Worm (Caenorhabditis elegans): ENCODE results near the gene elks-1.

elks-1 gene

DNA sequence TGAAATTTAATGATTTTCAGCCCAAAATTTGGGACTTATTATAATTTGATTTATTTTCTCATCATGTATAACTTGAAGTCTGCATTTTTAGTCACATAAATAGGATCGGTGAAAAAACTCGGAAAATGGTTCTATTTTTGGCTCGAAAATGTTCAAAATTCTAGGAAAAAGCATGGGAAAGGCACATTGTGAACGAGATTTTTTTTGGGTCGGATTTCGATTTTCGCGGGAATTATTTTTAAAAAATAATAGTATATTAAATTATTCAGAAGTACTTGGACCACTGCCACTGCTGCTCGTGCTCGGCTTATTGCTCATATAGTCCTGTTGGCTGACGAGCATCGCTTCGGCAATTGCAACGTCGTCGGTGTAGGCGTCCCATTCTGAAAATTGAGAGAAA is 23.5 kb upstream of the elks-1 start (continued):
- TF ChIP-seq ceh-44 (GFP tag; IDR thresholded peaks at IDR 0.05), result no peak
- no peak for TF ChIP-seq hlh-30 (tag; optimal IDR thresholded peaks at IDR 0.05; ENCODE audit: insufficient read depth)

DNA sequence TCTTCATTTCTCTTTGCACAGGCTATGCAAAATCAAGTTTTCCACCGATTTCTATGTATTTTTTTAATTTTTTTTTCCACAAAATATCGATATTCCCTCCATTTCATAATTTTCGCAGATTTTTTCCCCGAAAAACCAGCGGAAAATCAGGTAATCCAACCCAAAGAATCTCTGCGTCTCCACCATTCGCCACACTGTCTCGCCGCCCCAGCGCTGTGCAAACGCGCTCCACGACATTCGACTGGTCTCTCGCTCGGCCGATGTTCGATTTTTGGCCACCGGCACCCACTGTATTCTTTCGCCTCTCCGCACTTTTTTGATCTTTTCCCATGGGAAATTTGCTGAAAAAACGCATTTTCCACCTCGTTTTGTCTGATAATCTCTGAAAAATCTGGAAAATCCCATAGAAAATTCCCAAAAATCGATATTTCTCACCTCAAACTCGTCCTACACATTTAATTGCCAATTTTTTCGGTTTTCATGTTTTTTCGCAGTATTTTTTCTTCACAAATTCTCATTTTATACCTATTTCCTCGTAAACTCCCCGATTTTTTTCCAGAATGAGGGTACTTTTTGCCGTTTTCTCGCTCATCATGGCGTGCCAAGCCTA is 18.9 kb upstream of the elks-1 start, which contains the start of gene vha-19:
TSS of gene vha-19 (plus strand) at position 560 of the 610 bp plus-strand sequence.
- TF ChIP-seq mep-1 (tag; optimal IDR thresholded peaks at IDR 0.05), result peak; percentile 35
- no peak for TF ChIP-seq duxl-1 (tag; optimal IDR thresholded peaks at IDR 0.05; ENCODE audit: poor library complexity)
- no peak for TF ChIP-seq Y5F2A.4 (GFP tag; optimal IDR thresholded peaks at IDR 0.05)
- TF ChIP-seq nhr-77 (tag; optimal IDR thresholded peaks at IDR 0.05), result peak; percentile 13
- peak; percentile 48 for TF ChIP-seq aha-1 (tag)
- TF ChIP-seq nhr-28 (tag; optimal IDR thresholded peaks at IDR 0.05), result peak; percentile 24
- peak; percentile 65 for TF ChIP-seq hlh-11 (tag; optimal IDR thresholded peaks at IDR 0.05)
- peak; percentile 49 for TF ChIP-seq pqm-1 (tag; optimal IDR thresholded peaks at IDR 0.05)
- TF ChIP-seq dpl-1 (GFP tag; optimal IDR thresholded peaks at IDR 0.05), result peak; percentile 23
- peak in 1 of 2 experiments; percentile 37 for TF ChIP-seq lsy-2 (tag; optimal IDR thresholded peaks at IDR 0.05)
- TF ChIP-seq ceh-20 (GFP tag; IDR thresholded peaks at IDR 0.05), result no peak
- no peak for TF ChIP-seq egl-27 (tag; optimal IDR thresholded peaks at IDR 0.05)
- peak; percentile 56 for TF ChIP-seq mes-2 (tag; optimal IDR thresholded peaks at IDR 0.05; ENCODE audit: poor library complexity, severe bottlenecking)

DNA sequence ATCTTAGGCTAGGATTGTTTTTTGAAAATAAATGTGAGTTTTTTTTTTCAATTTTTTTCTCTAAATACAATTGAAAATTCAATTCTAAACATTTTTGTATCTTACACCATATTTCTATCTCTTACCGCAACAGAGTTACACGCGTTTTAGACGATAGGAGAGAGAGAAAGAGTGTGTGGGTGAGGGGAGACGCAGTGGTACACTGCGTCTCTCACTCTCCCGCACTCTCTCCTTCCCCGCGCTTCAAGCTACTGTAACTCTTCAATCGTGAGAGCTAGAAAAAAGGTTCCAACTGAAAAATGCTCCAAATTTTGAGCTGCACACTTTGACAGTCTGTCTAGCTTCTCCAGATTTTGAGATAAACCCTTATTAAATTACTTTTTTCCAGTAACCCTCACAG is 14.0 kb upstream of the elks-1 start:
- TF ChIP-seq tag-97 (GFP tag; IDR thresholded peaks at IDR 0.05), result no peak
- no peak for TF ChIP-seq ztf-7 (tag; optimal IDR thresholded peaks at IDR 0.05)
- no peak for TF ChIP-seq hmg-1.1 (GFP tag; IDR thresholded peaks at IDR 0.05)
- TF ChIP-seq jun-1 (tag; optimal IDR thresholded peaks at IDR 0.05), result no peak
- no peak for TF ChIP-seq dmd-9 (GFP tag; IDR thresholded peaks at IDR 0.05)
- no peak for TF ChIP-seq Y75B8A.6 (GFP tag; IDR thresholded peaks at IDR 0.05)
- TF ChIP-seq daf-8 (GFP tag; IDR thresholded peaks at IDR 0.05), result no peak
- TF ChIP-seq F26F4.8 (GFP tag; conservative IDR thresholded peaks at IDR 0.05), result no peak
- TF ChIP-seq attf-4 (tag; optimal IDR thresholded peaks at IDR 0.05), result no peak
- TF ChIP-seq pha-4 (GFP tag; IDR thresholded peaks at IDR 0.05), result no peak
- no peak for TF ChIP-seq pha-4 (tag; optimal IDR thresholded peaks at IDR 0.05)
- no peak for TF ChIP-seq mep-1 (tag; optimal IDR thresholded peaks at IDR 0.05)
- TF ChIP-seq lin-29 (GFP tag; IDR thresholded peaks at IDR 0.05), result no peak
- no peak for TF ChIP-seq dve-1 (tag; optimal IDR thresholded peaks at IDR 0.05; ENCODE audit: insufficient read depth)

DNA sequence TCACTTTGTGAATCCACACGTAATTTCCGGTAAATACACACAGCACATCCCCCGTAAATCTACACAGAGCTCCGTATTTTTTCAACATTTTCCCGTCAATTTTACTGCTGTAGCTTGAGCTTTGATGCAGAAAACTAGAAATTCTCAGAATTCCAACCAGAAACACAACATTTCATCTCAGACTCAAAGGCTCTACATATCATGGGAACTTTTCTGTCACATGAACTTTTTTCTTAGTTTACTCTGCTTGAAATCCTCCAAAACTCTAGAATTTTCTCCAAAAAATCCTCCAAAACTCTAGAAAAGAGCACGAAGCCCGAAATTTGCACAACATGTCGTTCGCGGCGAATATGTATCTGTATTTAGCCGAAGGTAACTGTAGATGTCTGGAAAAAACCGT is 13.4 kb upstream of the elks-1 start, which contains the start of gene Y55H10A.2:
TSS of gene Y55H10A.2 (plus strand) at position 301 of the 400 bp plus-strand sequence.
- TF ChIP-seq unc-39 (tag; optimal IDR thresholded peaks at IDR 0.05) (no peak), zip-2 (tag; optimal IDR thresholded peaks at IDR 0.05) (no peak), nhr-10 (tag; optimal IDR thresholded peaks at IDR 0.05) (no peak), ces-1 (GFP tag; optimal IDR thresholded peaks at IDR 0.05) (no peak), dpl-1 (GFP tag; optimal IDR thresholded peaks at IDR 0.05) (no peak), ZK546.5 (tag; optimal IDR thresholded peaks at IDR 0.05) (no peak), aha-1 (tag) (peak; percentile 69), egl-43 (GFP tag; IDR thresholded peaks at IDR 0.05) (no peak), nhr-76 (tag; optimal IDR thresholded peaks at IDR 0.05) (no peak)

DNA sequence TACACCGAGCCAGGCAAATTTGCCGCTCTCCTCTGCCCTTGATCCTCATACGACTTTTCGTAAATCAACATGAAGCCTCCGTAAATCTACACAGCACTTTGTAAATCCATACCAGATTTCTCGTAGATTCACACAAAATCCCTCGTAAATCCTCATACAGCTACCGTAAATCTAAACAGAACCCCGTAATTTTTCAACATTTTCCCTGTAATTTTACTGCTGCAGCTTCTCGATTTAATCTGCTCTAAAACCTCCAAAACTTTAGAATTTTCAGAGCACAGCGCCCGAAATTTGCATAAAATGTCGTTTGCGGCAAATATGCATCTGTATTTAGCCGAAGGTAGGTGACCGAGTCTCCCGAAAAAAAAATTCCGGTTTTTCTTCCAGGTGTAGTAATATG is 4.9 kb upstream of the elks-1 start, which contains the start of gene F42A6.1:
TSS of gene F42A6.1 (plus strand) at position 301 of the 400 bp plus-strand sequence.
- TF ChIP-seq mxl-3 (GFP tag; optimal IDR thresholded peaks at IDR 0.05), result no peak
- TF ChIP-seq lir-3 (tag; optimal IDR thresholded peaks at IDR 0.05), result no peak
- no peak for TF ChIP-seq unc-130 (GFP tag; optimal IDR thresholded peaks at IDR 0.05)
- no peak for TF ChIP-seq snpc-1.2 (GFP tag; IDR thresholded peaks at IDR 0.05)
- TF ChIP-seq gei-8 (GFP tag; optimal IDR thresholded peaks at IDR 0.05), result no peak
- no peak for TF ChIP-seq ztf-11 (tag; optimal IDR thresholded peaks at IDR 0.05)
- no peak for TF ChIP-seq unc-62 (GFP tag; optimal IDR thresholded peaks at IDR 0.05 in 1 of 2)
- TF ChIP-seq unc-62 (tag; optimal IDR thresholded peaks at IDR 0.05), result no peak
- peak; percentile 16 for TF ChIP-seq aha-1 (tag)
- no peak for TF ChIP-seq nhr-48 (tag; optimal IDR thresholded peaks at IDR 0.05)

Measured in whole organism, L4 larva.